Worm (Caenorhabditis elegans) whole organism, mixed stage, embryonic: ENCODE results near the gene Y97E10AR.4.
A peak's percentile ranks its signal among the peaks of the same experiment; 100 is the strongest.

Source experiments
- M03D4.4 ChIP-seq: sonication (generic microtip); optimal IDR thresholded peaks from 2 replicates; lab custom pipeline; 2017; ENCODE audit warnings: mild to moderate bottlenecking, missing genetic modification characterization, missing compliant biosample characterization
- bed-3 ChIP-seq: fragments of 200-800 bp; sonication (Bioruptor generic); optimal IDR thresholded peaks from 3 replicates; lab custom pipeline; 2018; ENCODE audit warnings: mild to moderate bottlenecking, missing genetic modification characterization, moderate library complexity, missing compliant biosample characterization
- blmp-1 ChIP-seq: fragments of 150-350 bp; optimal IDR thresholded peaks from 2 replicates; lab custom pipeline; 2014; ENCODE audit warnings: missing biosample characterization, missing genetic modification characterization
- ceh-39 ChIP-seq: fragments of 150-350 bp; optimal IDR thresholded peaks from 2 replicates; lab custom pipeline; 2014; ENCODE audit warnings: missing biosample characterization, missing genetic modification characterization
- ceh-43 ChIP-seq: fragments of 200-800 bp; sonication (Bioruptor generic); optimal IDR thresholded peaks from 2 replicates; lab custom pipeline; 2018; ENCODE audit warnings: mild to moderate bottlenecking, missing genetic modification characterization, moderate library complexity, missing compliant biosample characterization
- ceh-83 ChIP-seq: fragments of 200-800 bp; sonication (Bioruptor generic); optimal IDR thresholded peaks from 2 replicates; lab custom pipeline; 2018; ENCODE audit warnings: mild to moderate bottlenecking, missing genetic modification characterization, missing compliant biosample characterization
- ces-1 ChIP-seq: fragments of 150-350 bp; optimal IDR thresholded peaks from 2 replicates; lab custom pipeline; 2014; ENCODE audit warnings: missing biosample characterization, missing genetic modification reagents, missing genetic modification characterization
- cnd-1 ChIP-seq: fragments of 200-800 bp; sonication (Bioruptor generic); optimal IDR thresholded peaks from 2 replicates; lab custom pipeline; 2018; ENCODE audit warnings: mild to moderate bottlenecking, missing genetic modification characterization, missing compliant biosample characterization
- drap-1 ChIP-seq: fragments of 200-800 bp; sonication (Bioruptor generic); optimal IDR thresholded peaks from 3 replicates; lab custom pipeline; 2018; ENCODE audit warnings: mild to moderate bottlenecking, missing genetic modification characterization, missing compliant biosample characterization
- elt-1 ChIP-seq: sonication (generic microtip); optimal IDR thresholded peaks from 2 replicates; lab custom pipeline; 2017; ENCODE audit warnings: missing genetic modification characterization, mild to moderate bottlenecking, missing compliant biosample characterization, antibody characterized with exemption, moderate library complexity, borderline replicate concordance; ENCODE audit not compliant: insufficient read depth
- elt-3 ChIP-seq: fragments of 150-350 bp; optimal IDR thresholded peaks from 2 replicates; lab custom pipeline; 2014; ENCODE audit warnings: missing biosample characterization, missing genetic modification characterization
- flh-1 ChIP-seq: fragments of 200-800 bp; sonication (Bioruptor generic); optimal IDR thresholded peaks from 2 replicates; lab custom pipeline; 2018; ENCODE audit warnings: mild to moderate bottlenecking, missing genetic modification characterization, moderate library complexity, missing compliant biosample characterization
- ham-2 ChIP-seq: fragments of 200-800 bp; sonication (Bioruptor generic); optimal IDR thresholded peaks from 2 replicates; lab custom pipeline; 2018; ENCODE audit warnings: mild to moderate bottlenecking, missing genetic modification characterization, missing compliant biosample characterization
- hlh-1 ChIP-seq: fragments of 150-350 bp; optimal IDR thresholded peaks from 2 replicates; lab custom pipeline; 2014; ENCODE audit warnings: missing biosample characterization, missing genetic modification reagents, missing genetic modification characterization
- lin-13 ChIP-seq: fragments of 150-350 bp; optimal IDR thresholded peaks from 2 replicates; lab custom pipeline; 2014; ENCODE audit warnings: missing biosample characterization, missing genetic modification characterization
- lin-32 ChIP-seq: fragments of 200-800 bp; sonication (Bioruptor generic); optimal IDR thresholded peaks from 2 replicates; lab custom pipeline; 2018; ENCODE audit warnings: mild to moderate bottlenecking, missing genetic modification characterization, missing compliant biosample characterization
- lsy-2 ChIP-seq: fragments of 150-350 bp; optimal IDR thresholded peaks from 2 replicates; lab custom pipeline; 2014; ENCODE audit warnings: missing biosample characterization, missing genetic modification characterization
- mab-5 ChIP-seq: fragments of 150-350 bp; optimal IDR thresholded peaks from 2 replicates; lab custom pipeline; 2014; ENCODE audit warnings: missing biosample characterization, missing genetic modification characterization
- mep-1 ChIP-seq: fragments of 150-350 bp; optimal IDR thresholded peaks from 2 replicates; lab custom pipeline; 2017; ENCODE audit warnings: missing biosample characterization, missing genetic modification reagents, missing genetic modification characterization, inconsistent platforms
- nhr-2 ChIP-seq: fragments of 150-350 bp; optimal IDR thresholded peaks from 2 replicates; lab custom pipeline; 2014; ENCODE audit warnings: missing biosample characterization, missing genetic modification characterization
- nhr-28 ChIP-seq: fragments of 150-350 bp; optimal IDR thresholded peaks from 2 replicates; lab custom pipeline; 2014; ENCODE audit warnings: missing biosample characterization, missing genetic modification characterization
- pha-4 ChIP-seq: fragments of 150-350 bp; optimal IDR thresholded peaks from 2 replicates; lab custom pipeline; 2018; ENCODE audit warnings: missing biosample characterization, missing genetic modification reagents, missing genetic modification characterization
- snpc-4 ChIP-seq: fragments of 150-350 bp; optimal IDR thresholded peaks from 2 replicates; lab custom pipeline; 2014; ENCODE audit warnings: missing biosample characterization, missing genetic modification characterization
- tbx-8 ChIP-seq: fragments of 200-800 bp; sonication (Bioruptor generic); optimal IDR thresholded peaks from 2 replicates; lab custom pipeline; 2018; ENCODE audit warnings: mild to moderate bottlenecking, missing genetic modification characterization, moderate library complexity, missing compliant biosample characterization
- unc-120 ChIP-seq: sonication (generic microtip); optimal IDR thresholded peaks from 2 replicates; lab custom pipeline; 2017; ENCODE audit warnings: missing genetic modification characterization, missing compliant biosample characterization; ENCODE audit not compliant: poor library complexity, severe bottlenecking
- unc-39 ChIP-seq: fragments of 150-350 bp; optimal IDR thresholded peaks from 2 replicates; lab custom pipeline; 2014; ENCODE audit warnings: missing biosample characterization, missing genetic modification characterization
- unc-62 ChIP-seq: fragments of 150-350 bp; optimal IDR thresholded peaks from 2 replicates; lab custom pipeline; 2014; ENCODE audit warnings: missing biosample characterization, missing genetic modification reagents, missing genetic modification characterization
- zip-8 ChIP-seq: fragments of 150-350 bp; optimal IDR thresholded peaks from 2 replicates; lab custom pipeline; 2014; ENCODE audit warnings: missing biosample characterization, missing genetic modification characterization
- ztf-11 ChIP-seq: fragments of 150-350 bp; optimal IDR thresholded peaks from 2 replicates; lab custom pipeline; 2014; ENCODE audit warnings: missing biosample characterization, missing genetic modification characterization

The Y97E10AR.4 gene

DNA sequence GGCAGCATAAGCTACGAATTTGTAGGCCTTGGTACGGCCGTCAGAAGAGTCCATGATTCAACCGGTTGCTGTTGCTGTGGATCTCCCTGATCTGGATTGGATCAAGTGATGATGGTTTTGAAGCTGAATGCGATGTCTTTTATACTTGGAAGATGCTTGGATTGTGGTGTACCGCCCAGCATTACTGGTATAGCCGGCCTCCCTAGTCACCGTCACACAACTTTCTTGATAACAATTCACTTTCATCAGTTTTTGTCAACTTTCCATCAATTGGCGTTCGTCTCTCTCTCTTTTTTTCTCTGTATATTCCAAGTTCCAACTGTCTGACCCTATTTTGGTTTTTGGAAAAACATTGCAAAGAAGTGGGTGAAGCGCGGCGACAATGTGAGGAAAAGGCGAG is 40.8 kb upstream of the Y97E10AR.4 start, which contains the start of gene col-43:
col-43 (minus strand) TSS at position 101 of the 400 bp plus-strand sequence.
- no peak for TF ChIP-seq unc-39
- no peak for TF ChIP-seq elt-1 (tag; lab: Kevin White, UChicago)
- no peak for TF ChIP-seq nhr-28 (tag; lab: Kevin White, UChicago)
- TF ChIP-seq mab-5 (tag; lab: Kevin White, UChicago) = no peak
- TF ChIP-seq lin-32 = no peak
- TF ChIP-seq mep-1 (tag; lab: Kevin White, UChicago) = no peak
- TF ChIP-seq hlh-1 (tag; lab: Kevin White, UChicago) = no peak
- no peak for TF ChIP-seq zip-8 (tag; lab: Kevin White, UChicago)
- no peak for TF ChIP-seq ceh-43 (GFP tag; lab: Kevin White, UChicago)
- no peak for TF ChIP-seq nhr-2 (tag; lab: Kevin White, UChicago)
- no peak for TF ChIP-seq cnd-1 (tag; lab: Kevin White, UChicago)
- TF ChIP-seq ztf-11 (tag; lab: Kevin White, UChicago) = no peak
- TF ChIP-seq lin-13 (tag; lab: Kevin White, UChicago) = no peak
- no peak for TF ChIP-seq unc-120 (tag; lab: Kevin White, UChicago)
- no peak for TF ChIP-seq blmp-1 (tag; lab: Kevin White, UChicago)
- TF ChIP-seq ces-1 (GFP tag; lab: Kevin White, UChicago) = no peak
- TF ChIP-seq flh-1 (GFP tag; lab: Kevin White, UChicago) = no peak
- TF ChIP-seq, all 35 proteins: peak for 0

DNA sequence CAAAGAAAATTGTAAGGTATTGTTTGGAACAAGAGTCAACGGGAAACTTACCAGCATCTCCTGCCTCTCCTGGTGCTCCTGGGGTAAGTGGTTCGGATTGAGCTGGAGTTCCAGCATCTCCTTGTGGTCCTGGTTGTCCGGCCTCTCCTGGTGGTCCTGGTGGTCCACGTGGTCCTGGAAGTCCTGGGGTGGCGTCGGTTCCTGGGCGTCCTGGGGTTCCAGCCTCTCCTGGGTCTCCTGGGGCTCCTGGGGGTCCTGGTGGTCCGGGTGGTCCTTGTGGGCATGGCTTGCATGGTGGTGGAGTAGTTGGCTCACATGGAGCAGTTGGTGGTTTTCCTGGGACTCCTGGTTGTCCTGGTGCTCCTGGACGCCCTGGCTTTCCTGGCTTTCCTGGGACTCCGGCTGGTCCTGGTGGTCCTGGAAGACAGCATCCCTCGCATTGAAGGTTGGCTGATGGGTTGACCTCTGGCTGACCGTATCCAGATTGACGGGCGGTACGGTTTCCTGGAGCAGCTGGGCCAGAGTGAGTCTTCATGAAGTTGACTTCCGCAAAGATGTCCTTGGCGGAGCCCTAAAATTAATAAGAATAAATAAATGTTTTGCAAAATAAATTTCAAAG is 40.1 kb upstream of the Y97E10AR.4 start:
- TF ChIP-seq pha-4 (tag; lab: Kevin White, UChicago) = no peak
- TF ChIP-seq elt-1 (tag; lab: Kevin White, UChicago) = no peak
- no peak for TF ChIP-seq lin-13 (tag; lab: Kevin White, UChicago)
- no peak for TF ChIP-seq unc-120 (tag; lab: Kevin White, UChicago)
- TF ChIP-seq lin-32 = no peak
- no peak for TF ChIP-seq zip-8 (tag; lab: Kevin White, UChicago)
- no peak for TF ChIP-seq snpc-4
- TF ChIP-seq flh-1 (GFP tag; lab: Kevin White, UChicago) = no peak
- TF ChIP-seq nhr-28 (tag; lab: Kevin White, UChicago) = no peak
- TF ChIP-seq, all 35 proteins: peak for 0

DNA sequence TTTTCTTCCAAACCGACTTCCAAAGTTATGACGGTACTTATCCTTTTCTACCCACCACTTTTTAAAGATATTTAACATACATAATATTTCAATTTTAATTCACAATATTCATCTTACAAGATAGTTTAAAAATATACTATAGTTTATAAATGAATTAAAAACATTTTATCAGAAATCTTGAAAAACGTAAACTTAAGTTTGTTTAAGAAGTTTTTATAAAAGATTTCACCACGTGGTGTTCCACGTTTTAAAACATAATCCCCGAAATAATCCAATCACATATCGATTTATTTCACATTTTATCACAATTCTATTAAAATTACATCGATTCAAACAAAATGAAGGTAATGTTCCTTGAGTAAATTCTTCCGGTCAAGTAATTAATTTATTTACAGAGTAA is 36.7 kb upstream of the Y97E10AR.4 start, which contains the start of gene ZC513.3:
ZC513.3 (plus strand) TSS at position 301 of the 400 bp plus-strand sequence.
- no peak for TF ChIP-seq ztf-11 (tag; lab: Kevin White, UChicago)
- TF ChIP-seq tbx-8 (GFP tag; lab: Kevin White, UChicago) = no peak
- no peak for TF ChIP-seq ceh-43 (GFP tag; lab: Kevin White, UChicago)
- no peak for TF ChIP-seq drap-1
- no peak for TF ChIP-seq nhr-2 (tag; lab: Kevin White, UChicago)
- no peak for TF ChIP-seq mep-1 (tag; lab: Kevin White, UChicago)
- TF ChIP-seq elt-3 (tag; lab: Kevin White, UChicago) = no peak
- TF ChIP-seq ceh-83 = no peak
- no peak for TF ChIP-seq snpc-4
- TF ChIP-seq, all 35 proteins: peak for 0

DNA sequence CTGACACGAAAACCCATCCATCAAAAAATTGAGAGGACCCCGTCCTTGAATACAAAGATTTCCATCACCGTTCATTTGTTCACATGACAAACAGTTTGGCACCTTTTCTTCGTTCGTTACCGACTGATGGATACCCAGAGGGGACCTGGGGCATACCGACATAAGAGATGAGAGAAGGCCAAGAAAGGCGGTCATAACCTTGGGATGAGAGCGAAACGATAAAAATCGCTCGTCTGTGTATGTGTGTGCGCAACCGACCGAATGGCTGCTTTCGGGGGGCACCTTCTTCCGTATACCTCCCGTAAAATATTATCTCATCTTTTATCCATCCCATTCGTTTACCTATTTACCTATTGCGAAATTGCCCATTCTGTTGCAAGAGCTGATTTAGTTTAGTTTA is 34.9 kb upstream of the Y97E10AR.4 start:
- no peak for TF ChIP-seq hlh-1 (tag; lab: Kevin White, UChicago)
- no peak for TF ChIP-seq lin-13 (tag; lab: Kevin White, UChicago)
- TF ChIP-seq ham-2 = peak; percentile 51
- no peak for TF ChIP-seq ceh-83
- TF ChIP-seq ceh-39 (tag; lab: Kevin White, UChicago) = no peak
- no peak for TF ChIP-seq lsy-2 (tag; lab: Kevin White, UChicago)
- TF ChIP-seq unc-120 (tag; lab: Kevin White, UChicago) = no peak
- TF ChIP-seq cnd-1 (tag; lab: Kevin White, UChicago) = no peak
- no peak for TF ChIP-seq mep-1 (tag; lab: Kevin White, UChicago)
- peak; percentile 54 for TF ChIP-seq elt-1 (tag; lab: Kevin White, UChicago)
- TF ChIP-seq ceh-43 (GFP tag; lab: Kevin White, UChicago) = no peak
- no peak for TF ChIP-seq flh-1 (GFP tag; lab: Kevin White, UChicago)
- TF ChIP-seq M03D4.4 = no peak
- no peak for TF ChIP-seq pha-4 (tag; lab: Kevin White, UChicago)
- TF ChIP-seq mab-5 (tag; lab: Kevin White, UChicago) = no peak
- TF ChIP-seq unc-62 (GFP tag; lab: Kevin White, UChicago) = peak; percentile 49
- no peak for TF ChIP-seq bed-3 (GFP tag; lab: Kevin White, UChicago)
- peak; percentile 49 for TF ChIP-seq nhr-2 (tag; lab: Kevin White, UChicago)
- no peak for TF ChIP-seq drap-1
